Worm (Caenorhabditis elegans) whole organism, midembryonic: ENCODE measurements around the gene abhd-5.2.

Source experiments
- T22C8.4 ChIP-seq: fragments of 200-800 bp; sonication (Bioruptor generic); IDR thresholded peaks from 2 replicates; pipeline ENCODE4 v1.3.6; 2022; ENCODE audit warnings: missing genetic modification characterization, missing compliant biosample characterization
- cog-1 ChIP-seq: sonication (generic microtip); optimal IDR thresholded peaks from 2 replicates; lab custom pipeline; 2016; ENCODE audit warnings: missing genetic modification characterization, missing compliant biosample characterization
- flt-1 ChIP-seq: fragments of 200-800 bp; sonication (Bioruptor generic); IDR thresholded peaks from 2 replicates; pipeline ENCODE4 v1.3.6; 2022; ENCODE audit warnings: missing genetic modification characterization, missing compliant biosample characterization
- klf-2 ChIP-seq: fragments of 200-800 bp; sonication (Bioruptor generic); conservative IDR thresholded peaks from 2 replicates; pipeline ENCODE4 v1.3.6; 2022; ENCODE audit warnings: missing genetic modification reagents, missing genetic modification characterization, missing compliant biosample characterization
- med-1 ChIP-seq: sonication (generic microtip); optimal IDR thresholded peaks from 2 replicates; lab custom pipeline; 2017; ENCODE audit warnings: missing genetic modification characterization, mild to moderate bottlenecking, missing compliant biosample characterization, antibody characterized with exemption, missing genetic modification reagents; ENCODE audit not compliant: insufficient read depth
- ref-1 ChIP-seq: fragments of 200-800 bp; sonication (Bioruptor generic); conservative IDR thresholded peaks from 2 replicates; pipeline ENCODE4 v1.3.6; 2022; ENCODE audit warnings: missing genetic modification reagents, missing genetic modification characterization, missing compliant biosample characterization
- tab-1 ChIP-seq: fragments of 200-800 bp; sonication (Bioruptor generic); IDR thresholded peaks from 2 replicates; pipeline ENCODE4 v1.3.6; 2022; ENCODE audit warnings: missing genetic modification characterization, missing compliant biosample characterization
- ztf-23 ChIP-seq: fragments of 200-800 bp; sonication (Bioruptor generic); IDR thresholded peaks from 2 replicates; pipeline ENCODE4 v1.3.6; 2022; ENCODE audit warnings: missing genetic modification reagents, missing genetic modification characterization, missing compliant biosample characterization
- ztf-29 ChIP-seq: fragments of 200-800 bp; sonication (Bioruptor generic); IDR thresholded peaks from 2 replicates; pipeline ENCODE4 v1.3.6; 2022; ENCODE audit warnings: missing genetic modification reagents, missing genetic modification characterization, missing compliant biosample characterization

The abhd-5.2 gene

DNA sequence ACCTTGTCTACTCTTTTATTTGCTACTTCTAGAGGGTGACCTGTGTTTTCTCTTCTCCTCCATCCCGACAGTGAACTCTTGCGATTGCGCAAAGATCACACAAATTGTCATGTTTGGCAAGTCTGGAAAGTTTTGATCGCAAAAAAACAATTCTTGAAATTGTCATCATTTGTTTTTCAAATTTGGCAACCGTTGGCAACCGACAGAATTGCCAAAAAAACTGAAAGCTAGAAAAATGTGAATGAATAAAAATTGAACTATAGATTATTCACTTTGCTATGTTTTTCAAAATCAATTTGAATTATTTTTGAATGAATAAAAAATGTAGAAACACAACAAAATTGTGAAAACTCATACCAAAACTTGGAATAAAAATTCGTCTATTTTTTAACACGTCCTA lies 50.5 kb downstream of the abhd-5.2 start, which contains the start of gene ugt-11:
Gene ugt-11, minus strand, starts transcription at position 101 of the 400 bp plus-strand sequence.
- TF ChIP-seq ztf-23 (no peak), T22C8.4 (GFP tag; lab: Robert Waterston, UW) (no peak), klf-2 (GFP tag; lab: Robert Waterston, UW) (no peak), cog-1 (tag; lab: Kevin White, UChicago) (no peak), flt-1 (no peak), med-1 (GFP tag; lab: Kevin White, UChicago) (no peak), tab-1 (GFP tag; lab: Robert Waterston, UW) (no peak), ztf-29 (GFP tag; lab: Robert Waterston, UW) (no peak), ref-1 (no peak)

DNA sequence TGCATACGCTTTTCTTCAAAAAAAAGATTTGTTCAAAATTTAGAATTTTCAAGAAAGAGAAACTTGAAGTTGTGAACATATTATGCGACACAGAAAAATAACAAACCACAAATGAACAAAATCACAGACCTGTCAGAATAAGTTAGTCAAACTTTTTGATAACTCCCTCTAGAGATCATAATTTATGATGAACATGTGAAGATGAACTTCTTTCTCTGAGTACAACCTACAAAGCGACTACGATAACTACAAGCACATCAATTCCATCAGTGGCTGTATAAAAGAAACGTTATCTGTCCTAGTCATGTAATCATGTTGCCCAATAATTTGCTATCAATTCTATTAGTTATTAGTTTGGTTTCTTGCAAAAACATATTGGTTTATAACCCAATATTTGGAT lies 51.3 kb downstream of the abhd-5.2 start, which contains the start of gene ugt-9:
Gene ugt-9, plus strand, starts transcription at position 305 of the 400 bp plus-strand sequence.
- TF ChIP-seq med-1 (GFP tag; lab: Kevin White, UChicago) (no peak), cog-1 (tag; lab: Kevin White, UChicago) (no peak), ref-1 (no peak), flt-1 (no peak), klf-2 (GFP tag; lab: Robert Waterston, UW) (no peak), ztf-23 (no peak), T22C8.4 (GFP tag; lab: Robert Waterston, UW) (no peak), tab-1 (GFP tag; lab: Robert Waterston, UW) (no peak), ztf-29 (GFP tag; lab: Robert Waterston, UW) (no peak)
